Fruit fly (Drosophila melanogaster) whole organism, wandering third instar larva: ENCODE measurements around the gene CG12420.

Experiments
- CG9705 ChIP-seq: fragments of 200-800 bp; sonication (Bioruptor generic); optimal IDR thresholded peaks from 2 replicates; lab custom pipeline; 2018; ENCODE audit warnings: missing biosample characterization, mild to moderate bottlenecking, missing genetic modification characterization
- Hnf4 ChIP-seq: fragments of 200-800 bp; sonication (Bioruptor generic); optimal IDR thresholded peaks from 2 replicates; lab custom pipeline; 2016; ENCODE audit warnings: missing biosample characterization, mild to moderate bottlenecking, missing genetic modification characterization
- Hr78 ChIP-seq: fragments of >200 bp; optimal IDR thresholded peaks from 2 replicates; lab custom pipeline; 2017; ENCODE audit warnings: missing biosample characterization, missing genetic modification characterization
- Hr83 ChIP-seq: fragments of 200-300 bp; sonication (Bioruptor generic); optimal IDR thresholded peaks from 2 replicates; lab custom pipeline; 2016; ENCODE audit warnings: missing biosample characterization, mild to moderate bottlenecking, missing genetic modification characterization, moderate library complexity; ENCODE audit not compliant: poor library complexity, severe bottlenecking
- Jra ChIP-seq: sonication (Bioruptor generic); optimal IDR thresholded peaks from 2 replicates; lab custom pipeline; 2016; ENCODE audit warnings: missing biosample characterization, missing genetic modification characterization
- OdsH ChIP-seq: fragments of 200-800 bp; sonication (Bioruptor generic); optimal IDR thresholded peaks from 2 replicates; lab custom pipeline; 2016; ENCODE audit warnings: missing biosample characterization, mild to moderate bottlenecking, missing genetic modification characterization
- Rel ChIP-seq, 2 experiments: fragments of 200-800 bp; sonication (Bioruptor generic) in 1 of 2; optimal IDR thresholded peaks; 2 replicates in 1 of 2; 3 replicates in 1 of 2; lab custom pipeline; 2016 to 2019; ENCODE audit warnings: mild to moderate bottlenecking in 2 of 2, missing biosample characterization in 2 of 2, missing genetic modification characterization in 2 of 2, moderate library complexity in 1 of 2
- Vsx2 ChIP-seq: fragments of 200-300, 225-300 bp; sonication (Bioruptor generic); optimal IDR thresholded peaks from 2 replicates; lab custom pipeline; 2018; ENCODE audit warnings: missing biosample characterization, missing genetic modification characterization; ENCODE audit not compliant: partially characterized antibody
- br ChIP-seq: fragments of 200-800 bp; sonication (Bioruptor generic); optimal IDR thresholded peaks from 2 replicates; lab custom pipeline; 2016; ENCODE audit warnings: missing biosample characterization, missing genetic modification characterization
- h ChIP-seq: fragments of 200-800 bp; sonication (Bioruptor generic); optimal IDR thresholded peaks from 3 replicates; lab custom pipeline; 2016; ENCODE audit warnings: missing biosample characterization, mild to moderate bottlenecking, missing genetic modification characterization
- pan ChIP-seq: fragments of >200 bp; optimal IDR thresholded peaks from 2 replicates; lab custom pipeline; 2017
- psq ChIP-seq: fragments of 200-800 bp; sonication (Bioruptor generic); optimal IDR thresholded peaks from 3 replicates; lab custom pipeline; 2017; ENCODE audit warnings: missing biosample characterization, mild to moderate bottlenecking, missing genetic modification characterization, moderate library complexity
- sv ChIP-seq: fragments of 200-800 bp; sonication (Bioruptor generic); optimal IDR thresholded peaks from 3 replicates; lab custom pipeline; 2016; ENCODE audit warnings: missing biosample characterization, missing genetic modification characterization
- usp ChIP-seq: fragments of >200 bp; optimal IDR thresholded peaks from 2 replicates; lab custom pipeline; 2017; ENCODE audit warnings: missing biosample characterization, missing genetic modification characterization

- TF ChIP-seq br (GFP tag; lab: Kevin White, UChicago): no peak
- no peak for TF ChIP-seq usp
- TF ChIP-seq Rel (GFP tag; optimal IDR thresholded peaks at IDR 0.05; lab: Kevin White, UChicago): no peak
- TF ChIP-seq Rel (tag; optimal IDR thresholded peaks at IDR 0.05; lab: Kevin White, UChicago): no peak
- no peak for TF ChIP-seq pan
- TF ChIP-seq Hnf4 (GFP tag; lab: Kevin White, UChicago): peak; percentile 5
- no peak for TF ChIP-seq psq (GFP tag; lab: Kevin White, UChicago)
- TF ChIP-seq CG9705 (GFP tag; lab: Kevin White, UChicago): no peak
- no peak for TF ChIP-seq Vsx2 (GFP tag; lab: Kevin White, UChicago)
- no peak for TF ChIP-seq Hr78 (GFP tag; lab: Kevin White, UChicago)
- TF ChIP-seq OdsH (GFP tag; lab: Kevin White, UChicago): no peak
- TF ChIP-seq Hr83 (GFP tag; lab: Kevin White, UChicago): no peak
- TF ChIP-seq Jra: no peak
- TF ChIP-seq h (GFP tag; lab: Kevin White, UChicago): no peak
- no peak for TF ChIP-seq sv
These were observed 18.9 kb upstream of the CG12420 start for dm6 chr3R:10203554-10203953.
